Worm (Caenorhabditis elegans) whole organism, mixed stage, embryonic: ENCODE results near the gene F11C1.4.

Experiments
- ces-1 ChIP-seq: fragments of 150-350 bp; optimal IDR thresholded peaks from 2 replicates; lab custom pipeline; 2014; ENCODE audit warnings: missing biosample characterization, missing genetic modification reagents, missing genetic modification characterization
- flh-1 ChIP-seq: fragments of 200-800 bp; sonication (Bioruptor generic); optimal IDR thresholded peaks from 2 replicates; lab custom pipeline; 2018; ENCODE audit warnings: mild to moderate bottlenecking, missing genetic modification characterization, moderate library complexity, missing compliant biosample characterization
- lsy-2 ChIP-seq: fragments of 150-350 bp; optimal IDR thresholded peaks from 2 replicates; lab custom pipeline; 2014; ENCODE audit warnings: missing biosample characterization, missing genetic modification characterization
- nhr-237 ChIP-seq: fragments of 150-350 bp; optimal IDR thresholded peaks from 2 replicates; lab custom pipeline; 2014; ENCODE audit warnings: missing biosample characterization, missing genetic modification characterization
- unc-62 ChIP-seq: fragments of 150-350 bp; optimal IDR thresholded peaks from 2 replicates; lab custom pipeline; 2014; ENCODE audit warnings: missing biosample characterization, missing genetic modification reagents, missing genetic modification characterization
- zip-8 ChIP-seq: fragments of 150-350 bp; optimal IDR thresholded peaks from 2 replicates; lab custom pipeline; 2014; ENCODE audit warnings: missing biosample characterization, missing genetic modification characterization
- ztf-11 ChIP-seq: fragments of 150-350 bp; optimal IDR thresholded peaks from 2 replicates; lab custom pipeline; 2014; ENCODE audit warnings: missing biosample characterization, missing genetic modification characterization

- no peak for TF ChIP-seq ztf-11 (tag; lab: Kevin White, UChicago)
- no peak for TF ChIP-seq ces-1 (GFP tag; lab: Kevin White, UChicago)
- TF ChIP-seq zip-8 (tag; lab: Kevin White, UChicago): no peak
- TF ChIP-seq lsy-2 (tag; lab: Kevin White, UChicago): no peak
- TF ChIP-seq flh-1: no peak
- TF ChIP-seq unc-62 (GFP tag; lab: Kevin White, UChicago): no peak
- TF ChIP-seq nhr-237 (tag; lab: Kevin White, UChicago): no peak
Observed at ce11 chrX:13000837-13001236, 24.0 kb downstream of the F11C1.4 start.
